Fruit fly (Drosophila melanogaster) whole organism, prepupa: Measurements from ENCODE around the gene CG34258.

Experiments
- Blimp-1 ChIP-seq: fragments of 200-800 bp; sonication (Bioruptor generic); optimal IDR thresholded peaks from 3 replicates; lab custom pipeline; 2017; ENCODE audit warnings: missing biosample characterization, missing genetic modification characterization, mild to moderate bottlenecking, moderate library complexity, missing genetic modification reagents
- CG10631 ChIP-seq: fragments of 200-800 bp; sonication (Bioruptor generic); optimal IDR thresholded peaks from 2 replicates; lab custom pipeline; 2016; ENCODE audit warnings: missing biosample characterization, missing genetic modification characterization
- CG10669 ChIP-seq: fragments of 200-800 bp; sonication (Bioruptor generic); optimal IDR thresholded peaks from 3 replicates; lab custom pipeline; 2018; ENCODE audit warnings: missing biosample characterization, mild to moderate bottlenecking, missing genetic modification characterization, moderate library complexity
- CG11294 ChIP-seq: fragments of 200-800 bp; sonication (Bioruptor generic); IDR thresholded peaks from 2 replicates; pipeline ENCODE4 v1.3.6; 2022; ENCODE audit warnings: missing biosample characterization, missing genetic modification characterization
- CG11762 ChIP-seq: fragments of 200-800 bp; sonication (Bioruptor generic); optimal IDR thresholded peaks from 3 replicates; lab custom pipeline; 2016; ENCODE audit warnings: missing biosample characterization, missing genetic modification characterization; ENCODE audit not compliant: insufficient read depth
- CG11902 ChIP-seq: fragments of 200-800 bp; sonication (Bioruptor generic); optimal IDR thresholded peaks from 3 replicates; lab custom pipeline; 2016; ENCODE audit warnings: missing biosample characterization, missing genetic modification characterization
- CG15336 ChIP-seq: fragments of 200-800 bp; sonication (Bioruptor generic); IDR thresholded peaks from 2 replicates; pipeline ENCODE4 v1.3.6; 2022; ENCODE audit warnings: missing biosample characterization, missing genetic modification characterization
- CG1621 ChIP-seq: fragments of 200-800 bp; sonication (Bioruptor generic); optimal IDR thresholded peaks from 3 replicates; lab custom pipeline; 2018; ENCODE audit warnings: missing biosample characterization, mild to moderate bottlenecking, missing genetic modification characterization
- CG16779 ChIP-seq: fragments of 200-800 bp; sonication (Bioruptor generic); optimal IDR thresholded peaks from 3 replicates; lab custom pipeline; 2017; ENCODE audit warnings: missing biosample characterization, mild to moderate bottlenecking, missing genetic modification characterization
- CG3032 ChIP-seq: fragments of 200-800 bp; optimal IDR thresholded peaks from 2 replicates; lab custom pipeline; 2019; ENCODE audit warnings: missing biosample characterization, mild to moderate bottlenecking, missing genetic modification characterization, moderate library complexity
- CG31627 ChIP-seq: fragments of 200-800 bp; sonication (Bioruptor generic); optimal IDR thresholded peaks from 3 replicates; lab custom pipeline; 2016; ENCODE audit warnings: missing biosample characterization, missing genetic modification characterization
- CG32006 ChIP-seq: fragments of 200-800 bp; sonication (Bioruptor generic); optimal IDR thresholded peaks from 3 replicates; lab custom pipeline; 2017; ENCODE audit warnings: missing biosample characterization, mild to moderate bottlenecking, missing genetic modification characterization
- CG34406 ChIP-seq: fragments of 200-800 bp; sonication (Bioruptor generic); optimal IDR thresholded peaks from 3 replicates; lab custom pipeline; 2016; ENCODE audit warnings: missing biosample characterization, missing genetic modification characterization
- CG4318 ChIP-seq: fragments of 200-800 bp; sonication (Bioruptor generic); optimal IDR thresholded peaks from 3 replicates; lab custom pipeline; 2017; ENCODE audit warnings: missing biosample characterization, mild to moderate bottlenecking, missing genetic modification characterization
- CG6163 ChIP-seq: fragments of 200-800 bp; sonication (Bioruptor generic); IDR thresholded peaks from 3 replicates; pipeline ENCODE4 v1.3.6; 2022; ENCODE audit warnings: missing biosample characterization, missing genetic modification characterization
- CG6276 ChIP-seq: fragments of 200-800 bp; sonication (Bioruptor generic); optimal IDR thresholded peaks from 2 replicates; lab custom pipeline; 2017; ENCODE audit warnings: missing biosample characterization, mild to moderate bottlenecking, missing genetic modification characterization
- CG6808 ChIP-seq: fragments of 200-800 bp; sonication (Bioruptor generic); optimal IDR thresholded peaks from 3 replicates; lab custom pipeline; 2017; ENCODE audit warnings: missing biosample characterization, missing genetic modification characterization, mild to moderate bottlenecking, moderate library complexity, missing genetic modification reagents
- CG6854 ChIP-seq: fragments of 200-800 bp; sonication (Bioruptor generic); optimal IDR thresholded peaks from 2 replicates; lab custom pipeline; 2017; ENCODE audit warnings: missing biosample characterization, mild to moderate bottlenecking, missing genetic modification characterization
- CG7368 ChIP-seq: fragments of 200-800 bp; sonication (Bioruptor generic); optimal IDR thresholded peaks from 3 replicates; lab custom pipeline; 2016; ENCODE audit warnings: missing biosample characterization, missing genetic modification characterization
- CG8119 ChIP-seq: fragments of 200-800 bp; sonication (Bioruptor generic); IDR thresholded peaks from 3 replicates; pipeline ENCODE4 v1.3.6; 2022; ENCODE audit warnings: missing biosample characterization, missing genetic modification characterization
- CG8319 ChIP-seq: fragments of 200-800 bp; sonication (Bioruptor generic); optimal IDR thresholded peaks from 3 replicates; lab custom pipeline; 2016; ENCODE audit warnings: missing biosample characterization, missing genetic modification characterization
- CG8632 ChIP-seq: fragments of 200-800 bp; sonication (Bioruptor generic); optimal IDR thresholded peaks from 3 replicates; lab custom pipeline; 2016; ENCODE audit warnings: missing biosample characterization, missing genetic modification characterization
- CG9139 ChIP-seq: fragments of 200-800 bp; sonication (Bioruptor generic); optimal IDR thresholded peaks from 3 replicates; lab custom pipeline; 2017; ENCODE audit warnings: missing biosample characterization, mild to moderate bottlenecking, missing genetic modification characterization
- Eip75B ChIP-seq: fragments of 200-800 bp; sonication (Bioruptor generic); optimal IDR thresholded peaks from 3 replicates; lab custom pipeline; 2016; ENCODE audit warnings: missing biosample characterization, missing genetic modification characterization
- Eip78C ChIP-seq: fragments of 200-800 bp; sonication (Bioruptor generic); peaks from one replicate; lab custom pipeline; 2016; ENCODE audit warnings: missing biosample characterization, missing genetic modification characterization
- Eip93F ChIP-seq: fragments of 200-800 bp; sonication (Bioruptor generic); optimal IDR thresholded peaks from 2 replicates; lab custom pipeline; 2016; ENCODE audit warnings: missing biosample characterization, mild to moderate bottlenecking, missing genetic modification characterization
- Ets21C ChIP-seq: fragments of 200-800 bp; sonication (Bioruptor generic); optimal IDR thresholded peaks from 3 replicates; lab custom pipeline; 2016; ENCODE audit warnings: missing biosample characterization, missing genetic modification characterization
- Gug ChIP-seq: fragments of 200-800 bp; sonication (Bioruptor generic); IDR thresholded peaks from 2 replicates; pipeline ENCODE4 v1.3.6; 2022; ENCODE audit warnings: missing biosample characterization, missing genetic modification characterization
- Lpt ChIP-seq: fragments of 200-800 bp; sonication (Bioruptor generic); optimal IDR thresholded peaks from 3 replicates; lab custom pipeline; 2016; ENCODE audit warnings: missing biosample characterization, missing genetic modification characterization
- Met ChIP-seq: fragments of 200-800 bp; sonication (Bioruptor generic); optimal IDR thresholded peaks from 3 replicates; lab custom pipeline; 2016; ENCODE audit warnings: missing biosample characterization, missing genetic modification characterization
- Sox14 ChIP-seq: fragments of 200-800 bp; sonication (Bioruptor generic); optimal IDR thresholded peaks from 3 replicates; lab custom pipeline; 2016; ENCODE audit warnings: missing biosample characterization, missing genetic modification characterization
- acj6 ChIP-seq: fragments of 200-800 bp; sonication (Bioruptor generic); optimal IDR thresholded peaks from 3 replicates; lab custom pipeline; 2016; ENCODE audit warnings: missing biosample characterization, missing genetic modification characterization
- dsx ChIP-seq: fragments of 200-800 bp; optimal IDR thresholded peaks from 3 replicates; lab custom pipeline; 2019; ENCODE audit warnings: missing biosample characterization, mild to moderate bottlenecking, missing genetic modification characterization, moderate library complexity; ENCODE audit not compliant: poor library complexity, severe bottlenecking
- eg ChIP-seq: fragments of 200-800 bp; sonication (Bioruptor generic); IDR thresholded peaks from 3 replicates; pipeline ENCODE4 v1.3.6; 2022; ENCODE audit warnings: missing biosample characterization, missing genetic modification characterization
- fd59A ChIP-seq: fragments of 200-800 bp; sonication (Bioruptor generic); optimal IDR thresholded peaks from 2 replicates; lab custom pipeline; 2017; ENCODE audit warnings: missing biosample characterization, mild to moderate bottlenecking, missing genetic modification characterization, missing genetic modification reagents
- fd85E ChIP-seq: fragments of 200-800 bp; sonication (Bioruptor generic); optimal IDR thresholded peaks from 3 replicates; lab custom pipeline; 2016; ENCODE audit warnings: missing biosample characterization, missing genetic modification characterization
- fkh ChIP-seq: fragments of 200-800 bp; sonication (Bioruptor generic); optimal IDR thresholded peaks from 3 replicates; lab custom pipeline; 2017; ENCODE audit warnings: missing biosample characterization, mild to moderate bottlenecking, missing genetic modification characterization, moderate library complexity
- lz ChIP-seq: fragments of 200-800 bp; sonication (Bioruptor generic); optimal IDR thresholded peaks from 3 replicates; lab custom pipeline; 2016; ENCODE audit warnings: missing biosample characterization, missing genetic modification characterization
- net ChIP-seq: fragments of 200-800 bp; sonication (Bioruptor generic); optimal IDR thresholded peaks from 3 replicates; lab custom pipeline; 2016; ENCODE audit warnings: missing biosample characterization, missing genetic modification characterization
- pdm3 ChIP-seq: fragments of 200-800 bp; sonication (Bioruptor generic); optimal IDR thresholded peaks from 3 replicates; lab custom pipeline; 2016; ENCODE audit warnings: missing biosample characterization, missing genetic modification characterization
- svp ChIP-seq: fragments of 200-800 bp; sonication (Bioruptor generic); peaks from one replicate; lab custom pipeline; 2016; ENCODE audit warnings: missing biosample characterization, missing genetic modification characterization
- topi ChIP-seq: fragments of 200-800 bp; sonication (Bioruptor generic); optimal IDR thresholded peaks from 3 replicates; lab custom pipeline; 2016; ENCODE audit warnings: missing biosample characterization, missing genetic modification characterization
- vri ChIP-seq: fragments of 200-800 bp; sonication (Bioruptor generic); optimal IDR thresholded peaks from 3 replicates; lab custom pipeline; 2016; ENCODE audit warnings: missing biosample characterization, mild to moderate bottlenecking, missing genetic modification characterization

The CG34258 gene

DNA sequence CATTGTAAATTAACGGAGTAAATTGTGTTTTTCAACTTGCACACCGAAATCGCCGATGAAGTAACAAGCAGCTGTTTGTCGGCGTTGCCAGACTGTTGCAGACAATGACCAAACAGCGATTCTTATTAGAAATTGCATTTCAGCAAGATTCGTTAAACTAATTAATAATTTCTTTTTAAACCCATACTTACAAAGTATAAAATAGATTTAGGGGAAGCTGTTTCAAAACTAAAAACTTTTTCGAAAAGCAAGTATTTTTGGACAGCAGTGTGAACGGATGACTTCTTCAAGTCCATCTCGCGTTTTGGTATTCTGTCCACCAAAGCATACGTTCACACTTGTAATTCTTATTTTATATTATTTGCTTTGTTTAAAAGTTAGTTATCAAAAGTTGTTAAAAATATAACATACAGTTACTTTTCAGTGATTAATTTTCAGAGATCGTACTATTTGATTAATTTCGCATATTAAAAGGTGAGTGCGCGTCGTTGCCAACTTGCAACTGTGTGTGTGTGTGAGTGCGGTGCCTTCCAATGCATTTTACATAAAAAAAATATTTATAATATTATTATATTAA lies 23.2 kb downstream of the CG34258 start, which contains the start of the genes CG8004 and RhoGDI (continued):
- TF ChIP-seq Ets21C (GFP tag; lab: Kevin White, UChicago): peak; percentile 60
- TF ChIP-seq acj6: peak; percentile 52
- peak; percentile 89 for TF ChIP-seq Sox14 (GFP tag; lab: Kevin White, UChicago)
- TF ChIP-seq CG6163 (GFP tag; lab: Robert Waterston, UW): no peak
- TF ChIP-seq CG1621 (tag; lab: Kevin White, UChicago): peak; percentile 7
- no peak for TF ChIP-seq CG8632 (GFP tag; lab: Kevin White, UChicago)
- no peak for TF ChIP-seq CG6808 (GFP tag; lab: Kevin White, UChicago)
- peak; percentile 78 for TF ChIP-seq pdm3 (GFP tag; lab: Kevin White, UChicago)
- TF ChIP-seq svp: peak; percentile 87
- TF ChIP-seq CG32006 (GFP tag; lab: Kevin White, UChicago): peak; percentile 40
- TF ChIP-seq, all 60 proteins: peak for 33

DNA sequence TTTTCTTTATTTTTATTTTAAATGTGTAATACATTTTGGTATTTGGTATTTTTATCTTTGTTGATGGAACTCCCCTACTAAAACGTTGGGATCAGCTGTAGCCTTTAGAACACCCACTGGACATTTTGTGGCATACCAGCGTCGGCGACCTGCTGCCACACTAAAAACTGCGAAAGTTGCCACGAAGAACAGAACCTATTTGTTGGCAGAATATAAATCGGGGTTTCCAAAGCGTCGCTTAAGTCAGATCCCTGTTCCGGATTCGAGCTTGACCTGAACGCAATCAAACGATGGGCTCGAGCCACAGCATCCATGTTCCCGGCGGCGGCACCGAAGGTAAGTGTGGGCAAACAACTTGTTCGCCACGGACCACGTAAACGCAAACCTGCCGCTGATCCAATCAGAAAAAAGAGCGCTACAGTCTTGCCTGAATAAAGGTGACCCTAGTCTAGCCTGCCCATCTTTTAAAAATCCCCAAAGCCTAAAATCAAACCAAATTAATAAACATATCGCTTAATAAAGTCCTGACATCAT lies 26.9 kb downstream of the CG34258 start, which contains the start of gene Grasp65:
Gene Grasp65, plus strand, starts transcription at position 173 of the 534 bp plus-strand sequence.
- TF ChIP-seq Gug (GFP tag; lab: Robert Waterston, UW) (no peak), CG6276 (no peak), CG15336 (GFP tag; lab: Robert Waterston, UW) (peak; percentile 28; the same call in 1 of the 2 replicates), CG6854 (GFP tag; lab: Kevin White, UChicago) (peak; percentile 52), dsx (peak; percentile 38), CG11294 (GFP tag; lab: Robert Waterston, UW) (no peak), Eip78C (GFP tag; lab: Kevin White, UChicago) (peak; percentile 59)

DNA sequence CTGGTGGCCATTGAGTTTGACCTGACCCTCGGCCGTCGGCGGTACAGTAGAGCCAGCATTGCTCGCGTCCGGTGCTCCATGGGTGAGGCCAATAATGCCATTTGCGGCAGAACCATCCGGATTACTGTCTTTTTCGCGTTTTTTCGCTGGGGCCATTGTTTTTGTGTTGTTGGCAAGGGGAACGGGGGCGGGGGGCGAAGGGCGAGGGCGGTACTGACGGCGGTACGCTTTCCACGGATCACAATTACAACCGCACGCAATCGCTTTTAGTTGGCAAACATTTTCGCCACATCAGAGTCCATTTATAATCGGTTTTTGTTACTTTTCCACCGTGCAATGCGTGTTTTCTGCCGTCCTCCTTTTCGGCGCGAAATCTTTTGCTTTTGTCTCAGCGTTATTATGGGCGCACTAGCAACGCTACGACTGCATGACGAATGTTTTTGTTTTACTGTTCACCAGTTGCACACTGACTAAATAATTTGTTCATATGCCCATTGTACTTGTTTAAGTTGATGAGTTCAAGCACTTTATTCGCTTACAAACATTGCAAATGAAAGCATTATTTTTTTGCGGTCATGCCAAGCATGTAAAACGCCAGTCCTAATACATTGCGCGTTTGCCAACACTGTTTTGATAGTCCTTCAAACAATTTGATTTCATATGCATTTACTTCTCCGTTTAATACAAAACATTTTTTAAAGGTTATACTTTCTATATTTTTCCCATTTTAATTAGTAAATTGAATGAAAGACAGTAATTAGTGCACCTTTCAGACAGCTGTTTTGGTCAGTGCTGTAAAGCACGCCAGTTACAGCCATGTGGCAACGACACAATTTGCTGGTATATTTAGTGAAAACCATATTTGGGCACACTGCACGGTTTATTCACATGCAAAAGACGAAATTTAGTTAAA lies 28.7 kb downstream of the CG34258 start, which contains the start of gene Pfdn6:
Gene Pfdn6, plus strand, starts transcription at position 839 of the 913 bp plus-strand sequence.
- TF ChIP-seq CG34406 (GFP tag; lab: Kevin White, UChicago) (peak; percentile 16), fd59A (GFP tag; lab: Kevin White, UChicago) (no peak), topi (GFP tag; lab: Kevin White, UChicago) (peak; percentile 71), CG7368 (GFP tag; lab: Kevin White, UChicago) (no peak), CG3032 (tag; lab: Kevin White, UChicago) (peak; percentile 62), CG8319 (GFP tag; lab: Kevin White, UChicago) (no peak), CG6808 (GFP tag; lab: Kevin White, UChicago) (no peak), CG4318 (GFP tag; lab: Kevin White, UChicago) (no peak), CG8632 (GFP tag; lab: Kevin White, UChicago) (no peak), CG8119 (GFP tag; lab: Robert Waterston, UW) (0 out of 3 replicates have a peak, but pooled peaks have one; percentile 17), Eip78C (GFP tag; lab: Kevin White, UChicago) (peak; percentile 86), CG6276 (no peak), Met (no peak), CG1621 (tag; lab: Kevin White, UChicago) (no peak), CG16779 (tag; lab: Kevin White, UChicago) (no peak), CG32006 (GFP tag; lab: Kevin White, UChicago) (peak; percentile 11), acj6 (no peak), CG10631 (GFP tag; lab: Kevin White, UChicago) (no peak), lz (GFP tag; lab: Kevin White, UChicago) (peak; percentile 73), CG11762 (GFP tag; lab: Kevin White, UChicago) (no peak), svp (no peak), CG6163 (GFP tag; lab: Robert Waterston, UW) (peak; percentile 69; the same call in 2 of the 3 replicates), net (GFP tag; lab: Kevin White, UChicago) (no peak), Lpt (GFP tag; lab: Kevin White, UChicago) (no peak), CG11294 (GFP tag; lab: Robert Waterston, UW) (peak; percentile 55; the same call in 1 of the 2 replicates), Eip93F (GFP tag; lab: Kevin White, UChicago) (no peak), fd85E (GFP tag; lab: Kevin White, UChicago) (no peak), Blimp-1 (no peak), vri (no peak), CG31627 (GFP tag; lab: Kevin White, UChicago) (peak; percentile 78), CG10669 (GFP tag; lab: Kevin White, UChicago) (no peak), CG11902 (peak; percentile 68), fkh (GFP tag; lab: Kevin White, UChicago) (no peak), Eip75B (GFP tag; lab: Kevin White, UChicago) (no peak), pdm3 (GFP tag; lab: Kevin White, UChicago) (no peak), eg (GFP tag; lab: Robert Waterston, UW) (peak; percentile 74), CG9139 (GFP tag; lab: Kevin White, UChicago) (no peak)
